Fruit fly (Drosophila melanogaster): ENCODE results near the gene CG8132.

Gene CG8132

DNA sequence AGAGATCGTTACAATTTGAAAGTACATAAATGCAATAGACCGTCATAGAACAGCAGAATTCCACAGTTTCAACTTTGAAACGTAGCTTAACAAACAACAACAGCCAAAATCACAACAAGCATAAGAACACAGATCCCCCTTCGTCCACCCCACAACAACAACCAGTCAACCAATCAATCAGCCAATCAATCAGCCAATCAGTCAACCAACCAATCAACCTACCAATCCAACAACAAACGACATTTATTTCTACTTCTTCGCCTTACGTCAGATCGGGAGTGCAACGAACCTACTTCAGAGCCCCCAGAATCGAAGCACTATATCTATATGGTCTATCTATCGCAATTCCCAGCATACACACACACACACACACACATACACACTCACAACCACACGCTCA lies 49.4 kb downstream of the CG8132 start:
- TF ChIP-seq EcR (GFP tag; optimal IDR thresholded peaks at IDR 0.05) (no peak), psq (optimal IDR thresholded peaks at IDR 0.05) (no peak), pan (optimal IDR thresholded peaks at IDR 0.05) (no peak), Dll (optimal IDR thresholded peaks at IDR 0.05) (no peak), usp (GFP tag; optimal IDR thresholded peaks at IDR 0.05) (no peak), CG8478 (optimal IDR thresholded peaks at IDR 0.05) (no peak)
